Worm (Caenorhabditis elegans): ENCODE data around the gene C05G5.5.

C05G5.5 gene

ce11 chrX:14709591-14709990, 51.3 kb downstream of the C05G5.5 start:
- TF ChIP-seq repo-1 (tag; optimal IDR thresholded peaks at IDR 0.05) (no peak), ekl-4 (GFP tag; IDR thresholded peaks at IDR 0.05) (no peak), dox-1 (GFP tag; IDR thresholded peaks at IDR 0.05) (no peak), let-607 (tag; optimal IDR thresholded peaks at IDR 0.05) (no peak)

- TF ChIP-seq lin-54 (GFP tag; optimal IDR thresholded peaks at IDR 0.05): peak; percentile 55
- no peak for TF ChIP-seq xnd-1 (tag; optimal IDR thresholded peaks at IDR 0.05)
- peak; percentile 92 for TF ChIP-seq ztf-26 (tag; optimal IDR thresholded peaks at IDR 0.05)
- TF ChIP-seq C06A6.2 (GFP tag; conservative IDR thresholded peaks at IDR 0.05): peak; percentile 89
- no peak for TF ChIP-seq aptf-2 (GFP tag; conservative IDR thresholded peaks at IDR 0.05)
- TF ChIP-seq pbrm-1 (GFP tag; IDR thresholded peaks at IDR 0.05): peak; percentile 67
- peak; percentile 53 for TF ChIP-seq ZK185.1 (tag; optimal IDR thresholded peaks at IDR 0.05; ENCODE audit: poor library complexity, severe bottlenecking)
- TF ChIP-seq ets-4 (GFP tag; optimal IDR thresholded peaks at IDR 0.05): peak; percentile 11
- peak; percentile 91 for TF ChIP-seq nfyb-1 (GFP tag; IDR thresholded peaks at IDR 0.05)
- peak; percentile 65; the same call in 1 of the 2 replicates for TF ChIP-seq egl-18 (GFP tag; IDR thresholded peaks at IDR 0.05)
- TF ChIP-seq unc-130 (GFP tag; optimal IDR thresholded peaks at IDR 0.05): no peak
- TF ChIP-seq nhr-27 (tag; optimal IDR thresholded peaks at IDR 0.05): peak; percentile 3
- peak; percentile 62; the same call in 1 of the 2 replicates for TF ChIP-seq egl-44 (GFP tag; IDR thresholded peaks at IDR 0.05)
- no peak for TF ChIP-seq B0261.1 (tag; optimal IDR thresholded peaks at IDR 0.05)
- peak; percentile 98 for TF ChIP-seq mcd-1 (GFP tag; IDR thresholded peaks at IDR 0.05)
- peak; percentile 93 for TF ChIP-seq dox-1 (GFP tag; IDR thresholded peaks at IDR 0.05)
- TF ChIP-seq die-1 (tag; optimal IDR thresholded peaks at IDR 0.05): peak; percentile 52
- TF ChIP-seq lin-26 (GFP tag; IDR thresholded peaks at IDR 0.05): 0 out of 2 replicates have a peak, but pooled peaks have one; percentile 60
- no peak for TF ChIP-seq ztf-22 (GFP tag; optimal IDR thresholded peaks at IDR 0.05)
- TF ChIP-seq lin-40 (tag; optimal IDR thresholded peaks at IDR 0.05): peak; percentile 95
- TF ChIP-seq hsf-1 (GFP tag; IDR thresholded peaks at IDR 0.05): no peak
- peak; percentile 89 for TF ChIP-seq somi-1 (GFP tag; optimal IDR thresholded peaks at IDR 0.05)
- TF ChIP-seq tbp1 (GFP tag; optimal IDR thresholded peaks at IDR 0.05): peak; percentile 51
- peak; percentile 68 for TF ChIP-seq cebp-1 (GFP tag; IDR thresholded peaks at IDR 0.05)
- TF ChIP-seq cebp-1 (tag; optimal IDR thresholded peaks at IDR 0.05): peak; percentile 90
- TF ChIP-seq F52B5.7 (tag; optimal IDR thresholded peaks at IDR 0.05): peak; percentile 85
- TF ChIP-seq K11D2.4 (GFP tag; IDR thresholded peaks at IDR 0.05): peak; percentile 87
- no peak for TF ChIP-seq ztf-25 (GFP tag; IDR thresholded peaks at IDR 0.05)
- peak; percentile 83 for TF ChIP-seq chd-7 (tag; optimal IDR thresholded peaks at IDR 0.05)
- peak; percentile 100 for TF ChIP-seq zfh-2 (GFP tag; conservative IDR thresholded peaks at IDR 0.05)
- TF ChIP-seq ztf-6 (GFP tag; IDR thresholded peaks at IDR 0.05): no peak
- peak; percentile 33 to 71 for TF ChIP-seq let-607 (tag; optimal IDR thresholded peaks at IDR 0.05)
- TF ChIP-seq aptf-3 (GFP tag; IDR thresholded peaks at IDR 0.05): 0 out of 2 replicates have a peak, but pooled peaks have one; percentile 40
- peak; percentile 27 for TF ChIP-seq T07F8.4 (tag; optimal IDR thresholded peaks at IDR 0.05)
- peak; percentile 85 for TF ChIP-seq atf-7 (tag; optimal IDR thresholded peaks at IDR 0.05)
- peak; percentile 83 for TF ChIP-seq madf-10 (tag; optimal IDR thresholded peaks at IDR 0.05)
- TF ChIP-seq rcor-1 (GFP tag; IDR thresholded peaks at IDR 0.05): peak; percentile 77
- TF ChIP-seq ceh-27 (GFP tag; optimal IDR thresholded peaks at IDR 0.05): peak; percentile 92
- TF ChIP-seq rec-8 (tag; optimal IDR thresholded peaks at IDR 0.05): no peak
- no peak for TF ChIP-seq nfya-2 (GFP tag; IDR thresholded peaks at IDR 0.05)
- TF ChIP-seq ceh-100 (GFP tag; IDR thresholded peaks at IDR 0.05): peak; percentile 52; the same call in 1 of the 2 replicates
- peak in 1 of 3 experiments; percentile 84 for TF ChIP-seq lin-35 (GFP tag; optimal IDR thresholded peaks at IDR 0.05)
- no peak for TF ChIP-seq snpc-3.4 (tag; optimal IDR thresholded peaks at IDR 0.05)
Measured at ce11 chrX:14708176-14708642, 52.7 kb downstream of the C05G5.5 start.
